Worm (Caenorhabditis elegans) whole organism, L3 larva: Measurements from ENCODE around the gene T24E12.1.

ENCODE experiments used
- R02D3.7 ChIP-seq: fragments of 150-350 bp; optimal IDR thresholded peaks from 2 replicates; lab custom pipeline; 2014; ENCODE audit warnings: missing biosample characterization, missing genetic modification characterization
- ama-1 ChIP-seq: fragments of 150-350 bp; optimal IDR thresholded peaks from 2 replicates; lab custom pipeline; 2018
- ceh-9 ChIP-seq: sonication (generic microtip); optimal IDR thresholded peaks from 2 replicates; lab custom pipeline; 2018; ENCODE audit warnings: missing biosample characterization, missing genetic modification characterization
- elt-2 ChIP-seq: sonication (generic microtip); optimal IDR thresholded peaks from 2 replicates; lab custom pipeline; 2016; ENCODE audit warnings: missing genetic modification reagents, mild to moderate bottlenecking, missing genetic modification characterization, missing compliant biosample characterization
- elt-3 ChIP-seq, 3 experiments: fragments of 150-350 bp in 1 of 3; sonication (generic microtip) in 2 of 3; optimal IDR thresholded peaks; 2 replicates in 2 of 3; 4 replicates in 1 of 3; lab custom pipeline; 2014 to 2017; ENCODE audit warnings: missing biosample characterization in 3 of 3, missing genetic modification characterization in 3 of 3
- mml-1 ChIP-seq: fragments of 150-350 bp; sonication (generic microtip); optimal IDR thresholded peaks from 3 replicates; lab custom pipeline; 2014; ENCODE audit warnings: missing biosample characterization, missing genetic modification characterization
- nhr-43 ChIP-seq: sonication (generic microtip); optimal IDR thresholded peaks from 2 replicates; lab custom pipeline; 2016; ENCODE audit warnings: mild to moderate bottlenecking, missing genetic modification characterization, missing compliant biosample characterization; ENCODE audit not compliant: poor library complexity, severe bottlenecking
- unc-39 ChIP-seq: sonication (generic microtip); optimal IDR thresholded peaks from 4 replicates; lab custom pipeline; 2017; ENCODE audit warnings: missing biosample characterization, missing genetic modification characterization
- unc-62 ChIP-seq: fragments of 150-350 bp; sonication (generic microtip); optimal IDR thresholded peaks from 4 replicates; lab custom pipeline; 2014; ENCODE audit warnings: missing biosample characterization, missing genetic modification reagents, missing genetic modification characterization
- zag-1 ChIP-seq: fragments of 150-350 bp; optimal IDR thresholded peaks from 2 replicates; lab custom pipeline; 2014; ENCODE audit warnings: missing biosample characterization, missing genetic modification characterization

Gene T24E12.1

ce11 chrII:3832383-3832782 lies 47.0 kb downstream of the T24E12.1 start, which contains the start of gene F54D10.9:
F54D10.9 (minus strand) TSS chrII:3832483.
- TF ChIP-seq mml-1 (no peak), R02D3.7 (tag; lab: Kevin White, UChicago) (no peak), elt-3 (tag; optimal IDR thresholded peaks at IDR 0.05; lab: Kevin White, UChicago) (no peak), unc-62 (GFP tag; lab: Kevin White, UChicago) (no peak), nhr-43 (tag; lab: Kevin White, UChicago) (no peak), zag-1 (tag; lab: Kevin White, UChicago) (no peak), unc-39 (tag; lab: Kevin White, UChicago) (no peak)

DNA sequence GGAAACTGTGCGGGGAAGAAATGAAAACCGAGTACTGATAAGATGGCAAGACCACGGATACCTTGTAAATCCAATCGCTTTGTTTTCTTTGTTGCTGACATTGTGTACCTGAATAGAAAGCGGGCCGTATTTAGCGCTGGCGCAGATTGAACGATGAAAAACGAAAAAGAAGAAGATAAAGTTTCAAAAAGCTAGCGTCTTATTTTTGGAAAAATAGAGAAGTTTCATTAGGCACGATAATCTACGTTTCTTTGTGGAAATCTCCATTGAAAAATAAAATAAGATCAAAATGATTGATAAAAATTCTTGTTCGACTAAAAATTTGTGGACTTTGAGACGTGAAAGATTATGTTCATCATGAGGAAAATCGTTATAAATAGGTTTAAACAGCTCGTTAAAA lies 50.6 kb downstream of the T24E12.1 start, which contains the start of gene oac-4:
Gene oac-4 (minus strand): TSS at position 101 of the 400 bp plus-strand sequence.
- TF ChIP-seq nhr-43 (tag; lab: Kevin White, UChicago), result no peak
- TF ChIP-seq ama-1, result no peak
- no peak for TF ChIP-seq elt-2
- no peak for TF ChIP-seq ceh-9 (tag; lab: Kevin White, UChicago)
